Fruit fly (Drosophila melanogaster) whole organism, prepupa: ENCODE data around the gene Abcd3.

ENCODE experiments used
- Blimp-1 ChIP-seq: fragments of 200-800 bp; sonication (Bioruptor generic); optimal IDR thresholded peaks from 3 replicates; lab custom pipeline; 2017; ENCODE audit warnings: missing biosample characterization, missing genetic modification characterization, mild to moderate bottlenecking, moderate library complexity, missing genetic modification reagents
- CG10631 ChIP-seq: fragments of 200-800 bp; sonication (Bioruptor generic); optimal IDR thresholded peaks from 2 replicates; lab custom pipeline; 2016; ENCODE audit warnings: missing biosample characterization, missing genetic modification characterization
- CG11762 ChIP-seq: fragments of 200-800 bp; sonication (Bioruptor generic); optimal IDR thresholded peaks from 3 replicates; lab custom pipeline; 2016; ENCODE audit warnings: missing biosample characterization, missing genetic modification characterization; ENCODE audit not compliant: insufficient read depth
- CG11902 ChIP-seq: fragments of 200-800 bp; sonication (Bioruptor generic); optimal IDR thresholded peaks from 3 replicates; lab custom pipeline; 2016; ENCODE audit warnings: missing biosample characterization, missing genetic modification characterization
- CG1621 ChIP-seq: fragments of 200-800 bp; sonication (Bioruptor generic); optimal IDR thresholded peaks from 3 replicates; lab custom pipeline; 2018; ENCODE audit warnings: missing biosample characterization, mild to moderate bottlenecking, missing genetic modification characterization
- CG3032 ChIP-seq: fragments of 200-800 bp; optimal IDR thresholded peaks from 2 replicates; lab custom pipeline; 2019; ENCODE audit warnings: missing biosample characterization, mild to moderate bottlenecking, missing genetic modification characterization, moderate library complexity
- CG31627 ChIP-seq: fragments of 200-800 bp; sonication (Bioruptor generic); optimal IDR thresholded peaks from 3 replicates; lab custom pipeline; 2016; ENCODE audit warnings: missing biosample characterization, missing genetic modification characterization
- CG4318 ChIP-seq: fragments of 200-800 bp; sonication (Bioruptor generic); optimal IDR thresholded peaks from 3 replicates; lab custom pipeline; 2017; ENCODE audit warnings: missing biosample characterization, mild to moderate bottlenecking, missing genetic modification characterization
- CG6808 ChIP-seq: fragments of 200-800 bp; sonication (Bioruptor generic); optimal IDR thresholded peaks from 3 replicates; lab custom pipeline; 2017; ENCODE audit warnings: missing biosample characterization, missing genetic modification characterization, mild to moderate bottlenecking, moderate library complexity, missing genetic modification reagents
- CG6854 ChIP-seq: fragments of 200-800 bp; sonication (Bioruptor generic); optimal IDR thresholded peaks from 2 replicates; lab custom pipeline; 2017; ENCODE audit warnings: missing biosample characterization, mild to moderate bottlenecking, missing genetic modification characterization
- CG8119 ChIP-seq: fragments of 200-800 bp; sonication (Bioruptor generic); IDR thresholded peaks from 3 replicates; pipeline ENCODE4 v1.3.6; 2022; ENCODE audit warnings: missing biosample characterization, missing genetic modification characterization
- CG9139 ChIP-seq: fragments of 200-800 bp; sonication (Bioruptor generic); optimal IDR thresholded peaks from 3 replicates; lab custom pipeline; 2017; ENCODE audit warnings: missing biosample characterization, mild to moderate bottlenecking, missing genetic modification characterization
- Ets21C ChIP-seq: fragments of 200-800 bp; sonication (Bioruptor generic); optimal IDR thresholded peaks from 3 replicates; lab custom pipeline; 2016; ENCODE audit warnings: missing biosample characterization, missing genetic modification characterization
- Gug ChIP-seq: fragments of 200-800 bp; sonication (Bioruptor generic); IDR thresholded peaks from 2 replicates; pipeline ENCODE4 v1.3.6; 2022; ENCODE audit warnings: missing biosample characterization, missing genetic modification characterization
- Hr4 ChIP-seq: fragments of 200-800 bp; sonication (Bioruptor generic); optimal IDR thresholded peaks from 3 replicates; lab custom pipeline; 2016; ENCODE audit warnings: missing biosample characterization, missing genetic modification characterization
- Met ChIP-seq: fragments of 200-800 bp; sonication (Bioruptor generic); optimal IDR thresholded peaks from 3 replicates; lab custom pipeline; 2016; ENCODE audit warnings: missing biosample characterization, missing genetic modification characterization
- OdsH ChIP-seq: fragments of 200-800 bp; sonication (Bioruptor generic); optimal IDR thresholded peaks from 3 replicates; lab custom pipeline; 2016; ENCODE audit warnings: missing biosample characterization, missing genetic modification characterization
- Smox ChIP-seq: fragments of 200-800 bp; sonication (Bioruptor generic); optimal IDR thresholded peaks from 3 replicates; lab custom pipeline; 2016; ENCODE audit warnings: missing biosample characterization, missing genetic modification characterization
- Sox14 ChIP-seq: fragments of 200-800 bp; sonication (Bioruptor generic); optimal IDR thresholded peaks from 3 replicates; lab custom pipeline; 2016; ENCODE audit warnings: missing biosample characterization, missing genetic modification characterization
- Sox15 ChIP-seq: fragments of 200-800 bp; sonication (Bioruptor generic); optimal IDR thresholded peaks from 3 replicates; lab custom pipeline; 2016; ENCODE audit warnings: missing biosample characterization, missing genetic modification characterization
- achi ChIP-seq: fragments of 200-800 bp; sonication (Bioruptor generic); optimal IDR thresholded peaks from 3 replicates; lab custom pipeline; 2016; ENCODE audit warnings: missing biosample characterization, missing genetic modification characterization
- eg ChIP-seq: fragments of 200-800 bp; sonication (Bioruptor generic); IDR thresholded peaks from 3 replicates; pipeline ENCODE4 v1.3.6; 2022; ENCODE audit warnings: missing biosample characterization, missing genetic modification characterization
- esn ChIP-seq: fragments of 200-800 bp; sonication (Bioruptor generic); optimal IDR thresholded peaks from 2 replicates; lab custom pipeline; 2016; ENCODE audit warnings: missing biosample characterization, mild to moderate bottlenecking, missing genetic modification characterization, moderate library complexity
- fd59A ChIP-seq: fragments of 200-800 bp; sonication (Bioruptor generic); optimal IDR thresholded peaks from 2 replicates; lab custom pipeline; 2017; ENCODE audit warnings: missing biosample characterization, mild to moderate bottlenecking, missing genetic modification characterization, missing genetic modification reagents
- lz ChIP-seq: fragments of 200-800 bp; sonication (Bioruptor generic); optimal IDR thresholded peaks from 3 replicates; lab custom pipeline; 2016; ENCODE audit warnings: missing biosample characterization, missing genetic modification characterization
- net ChIP-seq: fragments of 200-800 bp; sonication (Bioruptor generic); optimal IDR thresholded peaks from 3 replicates; lab custom pipeline; 2016; ENCODE audit warnings: missing biosample characterization, missing genetic modification characterization
- salr ChIP-seq, 2 experiments: fragments of 200-800 bp; sonication (Bioruptor generic); optimal IDR thresholded peaks; 3 replicates each; lab custom pipeline; 2016 to 2018; ENCODE audit warnings: missing biosample characterization in 2 of 2, missing genetic modification characterization in 2 of 2, mild to moderate bottlenecking in 1 of 2
- spab ChIP-seq: fragments of 200-800 bp; sonication (Bioruptor generic); optimal IDR thresholded peaks from 2 replicates; lab custom pipeline; 2017; ENCODE audit warnings: missing biosample characterization, mild to moderate bottlenecking, missing genetic modification characterization, missing genetic modification reagents
- ss ChIP-seq, 2 experiments: fragments of 200-800 bp; sonication (Bioruptor generic); optimal IDR thresholded peaks; 2 replicates in 1 of 2; 3 replicates in 1 of 2; lab custom pipeline; 2017 to 2018; ENCODE audit warnings: mild to moderate bottlenecking in 2 of 2, missing biosample characterization in 2 of 2, missing genetic modification characterization in 2 of 2, moderate library complexity in 1 of 2
- svp ChIP-seq: fragments of 200-800 bp; sonication (Bioruptor generic); peaks from one replicate; lab custom pipeline; 2016; ENCODE audit warnings: missing biosample characterization, missing genetic modification characterization
- topi ChIP-seq: fragments of 200-800 bp; sonication (Bioruptor generic); optimal IDR thresholded peaks from 3 replicates; lab custom pipeline; 2016; ENCODE audit warnings: missing biosample characterization, missing genetic modification characterization
- vri ChIP-seq: fragments of 200-800 bp; sonication (Bioruptor generic); optimal IDR thresholded peaks from 3 replicates; lab custom pipeline; 2016; ENCODE audit warnings: missing biosample characterization, mild to moderate bottlenecking, missing genetic modification characterization

Gene Abcd3

DNA sequence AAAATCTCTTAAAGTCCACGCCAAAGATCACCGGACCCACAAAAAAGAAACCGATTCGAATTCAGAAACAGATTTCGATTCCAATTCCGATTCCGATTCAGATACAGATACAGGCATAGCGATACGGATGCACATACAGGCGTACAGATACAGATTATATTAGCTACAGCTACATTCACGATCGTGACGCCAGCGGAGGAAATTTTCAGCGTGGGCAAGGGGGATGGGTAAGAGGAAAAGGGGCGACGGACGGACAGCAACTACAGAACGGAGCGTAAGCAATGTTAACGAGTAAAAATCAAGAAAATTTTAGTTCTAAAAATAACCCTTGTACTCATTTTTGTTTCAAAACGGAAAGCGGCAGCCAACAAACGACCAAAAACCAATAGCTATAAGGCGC is 33.5 kb upstream of the Abcd3 start:
- TF ChIP-seq svp (GFP tag; lab: Kevin White, UChicago) = peak; percentile 17
- TF ChIP-seq Gug (GFP tag; lab: Robert Waterston, UW) = no peak

DNA sequence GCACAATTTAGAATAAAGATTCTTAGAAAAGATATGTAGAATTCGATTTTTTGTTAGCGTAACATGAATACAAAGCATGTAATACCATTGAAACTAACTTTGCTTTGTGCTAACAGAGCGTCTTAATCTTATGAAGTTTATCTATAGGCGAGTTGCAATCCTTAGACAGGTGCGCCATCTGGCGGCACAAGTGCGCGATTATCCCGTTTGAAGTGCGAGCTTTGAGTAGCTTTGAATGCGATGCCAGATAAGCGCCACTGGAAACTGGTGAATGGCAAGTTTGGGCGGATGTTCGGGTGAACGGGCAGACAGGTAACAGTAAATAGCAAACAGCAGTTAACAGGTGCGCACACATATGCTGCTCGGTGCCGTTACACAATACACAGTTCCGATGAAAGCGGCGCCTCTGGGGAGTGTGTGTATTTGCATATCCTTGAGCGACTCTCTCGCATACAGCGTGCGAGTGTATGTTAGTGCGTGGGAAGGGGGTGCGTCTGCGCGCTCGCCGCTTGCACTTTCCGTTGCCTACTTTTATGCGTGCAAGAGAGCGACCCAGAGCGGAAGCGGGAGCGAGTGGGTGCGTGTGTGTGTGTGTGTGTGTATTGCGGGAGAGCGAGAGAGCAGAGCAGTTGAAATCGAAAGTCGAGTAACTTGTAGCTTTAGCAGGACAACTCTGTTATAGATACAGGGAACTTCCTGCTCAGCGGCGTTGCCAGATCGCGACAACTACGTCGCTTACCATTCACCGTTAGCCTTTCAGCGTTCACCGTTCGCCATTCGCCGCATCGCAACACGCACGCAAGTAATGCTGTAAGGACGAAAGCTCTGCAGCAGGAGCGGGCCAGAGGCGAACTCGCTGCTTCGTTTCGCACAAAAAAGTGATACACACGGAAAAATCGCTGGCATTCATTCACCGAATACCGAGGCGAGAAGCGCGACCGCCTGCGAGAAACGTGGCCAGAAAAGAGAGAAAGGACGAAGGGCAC is 32.3 kb upstream of the Abcd3 start, which contains the start of gene CG12531:
CG12531 (plus strand) TSS at position 936 of the 986 bp plus-strand sequence.
- TF ChIP-seq Blimp-1 (GFP tag; lab: Kevin White, UChicago) (no peak), CG31627 (GFP tag; lab: Kevin White, UChicago) (no peak), Sox15 (GFP tag; lab: Kevin White, UChicago) (no peak), CG11902 (GFP tag; lab: Kevin White, UChicago) (no peak), eg (GFP tag; lab: Robert Waterston, UW) (no peak), Met (GFP tag; lab: Kevin White, UChicago) (no peak), ss (GFP tag; optimal IDR thresholded peaks at IDR 0.05; lab: Kevin White, UChicago) (peak in 1 of 2 experiments; percentile 35), Smox (GFP tag; lab: Kevin White, UChicago) (no peak), svp (GFP tag; lab: Kevin White, UChicago) (peak; percentile 10), fd59A (no peak), CG1621 (tag; lab: Kevin White, UChicago) (no peak), CG3032 (no peak), vri (GFP tag; lab: Kevin White, UChicago) (no peak), OdsH (no peak)
- TF ChIP-seq, all 60 proteins: peak for 2

DNA sequence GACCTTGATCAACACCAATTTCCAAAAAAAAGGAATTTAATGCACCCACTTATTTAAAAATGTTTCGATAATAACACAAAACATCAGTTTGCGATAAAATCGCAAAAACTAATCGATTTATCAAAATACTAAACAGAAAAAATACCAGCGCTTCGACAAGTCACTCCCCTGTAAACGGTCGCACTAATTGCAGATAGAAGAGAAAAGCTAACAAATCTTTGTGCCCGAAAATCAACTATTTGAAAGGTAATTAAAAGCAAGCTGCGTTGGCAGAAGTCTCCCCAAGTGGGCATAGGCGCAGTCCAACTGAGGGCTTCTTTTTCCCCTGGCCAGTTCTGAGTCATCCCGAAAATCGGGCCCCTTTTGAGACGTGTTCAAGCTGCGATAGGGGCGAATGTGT is 19.7 kb upstream of the Abcd3 start, which contains the start of gene AP-1-2beta:
AP-1-2beta (plus strand) TSS at position 161 of the 400 bp plus-strand sequence.
- TF ChIP-seq esn (no peak), Sox14 (GFP tag; lab: Kevin White, UChicago) (no peak), net (GFP tag; lab: Kevin White, UChicago) (no peak), lz (GFP tag; lab: Kevin White, UChicago) (no peak), CG6808 (GFP tag; lab: Kevin White, UChicago) (no peak), CG11762 (GFP tag; lab: Kevin White, UChicago) (no peak)

DNA sequence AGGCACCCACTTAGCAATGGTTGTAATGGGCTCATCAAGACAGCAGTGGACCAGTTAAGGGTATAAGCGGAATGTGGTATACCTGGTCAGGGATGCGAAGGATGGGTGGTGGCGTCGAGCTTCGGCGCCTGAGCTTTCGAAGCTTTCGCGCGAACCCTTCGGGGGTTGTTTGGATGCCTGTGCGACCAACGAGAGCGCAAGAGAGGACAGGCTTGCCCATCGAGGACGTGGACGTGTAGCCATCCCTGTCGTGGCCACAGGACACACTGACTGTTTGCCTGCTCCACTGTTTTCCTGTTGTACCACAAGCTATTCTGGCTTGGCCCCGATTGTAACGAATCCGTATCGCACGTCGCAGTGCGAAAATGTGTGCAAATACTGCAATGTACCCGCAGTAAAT is 15.3 kb upstream of the Abcd3 start, which contains the start of gene CG14234:
CG14234 (plus strand) TSS at position 301 of the 400 bp plus-strand sequence.
- TF ChIP-seq Sox15 (GFP tag; lab: Kevin White, UChicago) (no peak), CG9139 (GFP tag; lab: Kevin White, UChicago) (no peak), eg (GFP tag; lab: Robert Waterston, UW) (no peak), spab (no peak)

DNA sequence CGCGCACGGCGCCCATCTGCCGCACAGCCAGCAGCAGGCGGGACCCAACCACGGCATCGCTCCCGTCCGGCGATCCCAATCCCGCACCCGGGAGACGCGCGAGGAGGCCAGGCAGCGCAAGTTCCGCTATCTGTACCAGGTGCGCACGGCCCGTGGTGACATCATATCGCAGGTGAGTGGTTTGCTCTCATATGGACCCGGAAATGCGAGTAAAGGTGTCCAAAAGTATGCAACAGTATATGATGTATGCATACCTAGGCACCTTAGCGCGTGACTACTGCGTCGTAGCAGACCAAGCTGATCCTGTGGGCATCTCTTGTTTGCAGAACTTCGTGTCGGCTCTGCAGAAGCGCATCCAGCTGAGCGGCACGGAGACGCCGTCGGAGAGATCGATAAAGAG is 12.7 kb upstream of the Abcd3 start:
- TF ChIP-seq Met (GFP tag; lab: Kevin White, UChicago) (no peak), achi (GFP tag; lab: Kevin White, UChicago) (no peak), CG8119 (GFP tag; lab: Robert Waterston, UW) (no peak), Hr4 (GFP tag; lab: Kevin White, UChicago) (no peak), topi (GFP tag; lab: Kevin White, UChicago) (no peak), CG4318 (no peak), CG11902 (GFP tag; lab: Kevin White, UChicago) (no peak), Sox14 (GFP tag; lab: Kevin White, UChicago) (no peak), CG6854 (GFP tag; lab: Kevin White, UChicago) (no peak), salr (GFP tag; optimal IDR thresholded peaks at IDR 0.05; lab: Kevin White, UChicago) (no peak), CG10631 (GFP tag; lab: Kevin White, UChicago) (no peak), vri (GFP tag; lab: Kevin White, UChicago) (no peak), CG1621 (tag; lab: Kevin White, UChicago) (no peak), OdsH (no peak), Ets21C (GFP tag; lab: Kevin White, UChicago) (no peak)
